Worm (Caenorhabditis elegans): ENCODE measurements around the gene col-98.

DNA sequence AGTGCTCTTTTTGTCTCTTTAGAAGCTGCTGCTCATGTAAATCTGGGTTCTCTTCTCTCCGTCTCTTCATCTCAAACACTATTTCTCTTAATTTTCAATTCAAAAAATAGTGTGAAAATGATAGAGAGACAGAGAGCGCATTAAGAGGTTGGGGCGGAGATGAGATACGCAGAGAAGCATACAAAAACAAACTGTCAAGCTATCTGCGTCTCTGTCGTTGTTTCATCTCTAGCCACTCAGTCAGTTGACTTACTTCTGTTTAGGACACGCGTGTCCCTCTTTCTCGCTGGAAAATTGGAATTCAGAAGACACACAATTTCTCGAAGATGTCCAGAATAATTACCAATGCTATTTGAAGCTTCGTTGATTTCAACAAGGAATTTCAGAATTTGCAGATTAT, 42.3 kb downstream of the col-98 start:
- TF ChIP-seq mep-1 (tag; optimal IDR thresholded peaks at IDR 0.05) (peak; percentile 91), zag-1 (tag; optimal IDR thresholded peaks at IDR 0.05) (peak; percentile 18), aly-2 (tag; optimal IDR thresholded peaks at IDR 0.05) (no peak), aha-1 (tag) (peak; percentile 97), lsy-2 (tag; optimal IDR thresholded peaks at IDR 0.05) (peak; percentile 78 to 94)

All from whole organism, L4 larva.